Worm (Caenorhabditis elegans): ENCODE results near the gene slc-17.5.

DNA sequence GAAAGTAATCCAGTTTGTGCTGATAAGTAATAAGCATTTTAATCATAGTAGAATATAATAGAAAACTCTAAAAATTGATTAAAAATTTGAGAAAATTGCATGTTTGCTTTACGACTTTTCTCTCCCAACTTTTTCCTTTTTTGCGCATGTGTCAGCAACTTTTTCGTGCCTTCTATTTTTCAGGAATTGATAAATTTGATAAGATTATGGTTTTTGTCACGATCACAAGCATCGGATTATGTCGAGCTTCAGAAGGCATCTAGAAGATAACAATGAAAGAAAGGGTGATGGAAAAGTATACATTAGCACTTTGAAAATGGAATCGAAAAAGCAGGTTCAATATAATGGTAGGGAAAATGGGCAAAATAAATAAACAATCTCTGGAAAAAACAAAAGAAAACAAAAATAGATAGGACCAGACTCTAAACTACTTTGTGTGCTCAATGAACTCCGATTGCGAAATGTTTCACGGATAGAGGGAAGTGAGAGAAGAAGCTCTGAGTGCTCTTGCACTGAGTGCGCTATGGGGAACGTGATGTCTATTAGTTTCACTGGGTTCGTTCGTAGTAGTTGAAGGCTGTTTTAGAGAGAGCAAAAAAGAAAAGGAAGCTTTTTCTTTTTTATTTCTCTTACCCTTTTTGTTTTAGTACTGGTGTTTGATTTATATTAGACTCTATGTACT is 3.6 kb upstream of the slc-17.5 start:
- TF ChIP-seq ces-1 (GFP tag; optimal IDR thresholded peaks at IDR 0.05) (no peak), nhr-28 (tag; optimal IDR thresholded peaks at IDR 0.05) (no peak), elt-3 (tag; optimal IDR thresholded peaks at IDR 0.05) (no peak), mls-2 (tag; optimal IDR thresholded peaks at IDR 0.05) (no peak), elt-1 (tag; optimal IDR thresholded peaks at IDR 0.05; ENCODE audit: borderline replicate concordance, insufficient read depth) (no peak), blmp-1 (tag; optimal IDR thresholded peaks at IDR 0.05) (no peak), nhr-237 (tag; optimal IDR thresholded peaks at IDR 0.05) (no peak), ztf-11 (tag; optimal IDR thresholded peaks at IDR 0.05) (no peak)

All from whole organism, mixed stage, embryonic.